Fruit fly (Drosophila melanogaster): ENCODE data around the gene hng3.
A peak's percentile ranks its signal among the peaks of the same experiment; 100 is the strongest.

hng3 gene

DNA sequence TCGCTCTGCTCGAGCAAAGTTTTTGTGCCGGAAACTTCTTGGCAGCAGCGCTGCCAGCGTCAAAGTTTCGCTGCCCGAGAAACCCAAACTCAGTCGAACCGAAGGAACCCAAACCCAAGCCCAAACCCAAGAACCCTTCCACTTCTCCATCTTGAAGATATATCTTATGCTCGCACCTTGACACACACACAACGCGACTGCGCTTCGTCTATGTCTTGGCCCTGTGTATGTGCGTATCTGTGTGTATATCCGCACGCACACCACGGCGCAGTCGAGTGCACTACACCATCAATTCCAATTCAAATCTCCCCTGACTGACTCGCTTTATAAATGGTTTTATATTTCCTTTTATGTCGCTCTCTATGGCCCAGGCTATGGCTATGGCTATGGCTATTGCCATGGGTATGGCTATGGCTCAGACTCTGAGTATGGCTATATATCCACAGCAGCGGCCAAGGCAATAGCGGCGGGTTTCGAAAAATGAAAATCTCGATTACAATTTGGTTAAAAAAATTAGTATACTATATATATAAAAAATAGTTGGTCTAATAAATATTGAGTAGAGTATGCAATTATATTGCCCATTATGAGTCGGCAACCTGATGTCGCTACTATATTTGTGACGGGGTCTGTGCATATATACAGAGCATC, 58.8 kb downstream of the hng3 start (continued):
- TF ChIP-seq CG18619 (GFP tag; optimal IDR thresholded peaks at IDR 0.05) (peak; percentile 95), Max (GFP tag; optimal IDR thresholded peaks at IDR 0.05) (peak; percentile 93), croc (GFP tag; conservative IDR thresholded peaks at IDR 0.05) (peak; percentile 95), Fer2 (tag; optimal IDR thresholded peaks at IDR 0.05) (peak; percentile 86), cas (GFP tag; IDR thresholded peaks at IDR 0.05) (0 out of 2 replicates have a peak, but pooled peaks have one; percentile 72), E2f1 (GFP tag; IDR thresholded peaks at IDR 0.05) (peak; percentile 95), CG11695 (GFP tag; IDR thresholded peaks at IDR 0.05) (peak; percentile 98), Lpt (GFP tag; optimal IDR thresholded peaks at IDR 0.05) (no peak), sr (GFP tag; IDR thresholded peaks at IDR 0.05) (peak; percentile 83), Aef1 (GFP tag; IDR thresholded peaks at IDR 0.05) (peak; percentile 93), CG30020 (tag; optimal IDR thresholded peaks at IDR 0.05) (peak; percentile 72), Elba2 (GFP tag; optimal IDR thresholded peaks at IDR 0.05) (peak; percentile 46), BEAF-32 (GFP tag; optimal IDR thresholded peaks at IDR 0.05) (peak; percentile 9), Dek (tag; optimal IDR thresholded peaks at IDR 0.05) (peak; percentile 93), Mrtf (GFP tag; IDR thresholded peaks at IDR 0.05) (peak; percentile 95), CG15073 (GFP tag; optimal IDR thresholded peaks at IDR 0.05) (peak; percentile 29), gcm (GFP tag; optimal IDR thresholded peaks at IDR 0.05) (peak; percentile 96), CrebB (tag; optimal IDR thresholded peaks at IDR 0.05) (peak; percentile 88), Side (GFP tag; optimal IDR thresholded peaks at IDR 0.05) (no peak), CG2202 (tag; optimal IDR thresholded peaks at IDR 0.05) (peak; percentile 95), gem (tag; optimal IDR thresholded peaks at IDR 0.05) (peak; percentile 97), HLH3B (GFP tag; IDR thresholded peaks at IDR 0.05) (peak; percentile 96), rib (GFP tag; IDR thresholded peaks at IDR 0.05) (peak; percentile 78), cg (GFP tag; optimal IDR thresholded peaks at IDR 0.05) (peak; percentile 84), CG10209 (GFP tag; optimal IDR thresholded peaks at IDR 0.05) (peak; percentile 96), insv (GFP tag; optimal IDR thresholded peaks at IDR 0.05) (peak in 1 of 2 experiments; percentile 47), CG1603 (tag; optimal IDR thresholded peaks at IDR 0.05) (peak; percentile 80), Hand (GFP tag; optimal IDR thresholded peaks at IDR 0.05) (peak; percentile 93), jumu (GFP tag; optimal IDR thresholded peaks at IDR 0.05) (no peak), CG4854 (GFP tag; optimal IDR thresholded peaks at IDR 0.05) (peak; percentile 81), CG11247 (GFP tag; IDR thresholded peaks at IDR 0.05) (peak; percentile 94), CG4707 (GFP tag; optimal IDR thresholded peaks at IDR 0.05) (peak; percentile 89), yki (optimal IDR thresholded peaks at IDR 0.05) (no peak), so (GFP tag; IDR thresholded peaks at IDR 0.05) (peak; percentile 96), CG18476 (GFP tag; optimal IDR thresholded peaks at IDR 0.05) (peak; percentile 88), sqz (GFP tag; optimal IDR thresholded peaks at IDR 0.05) (peak; percentile 92), eyg (GFP tag; optimal IDR thresholded peaks at IDR 0.05) (no peak), CG4360 (GFP tag; IDR thresholded peaks at IDR 0.05) (peak; percentile 88), cato (GFP tag; optimal IDR thresholded peaks at IDR 0.05; ENCODE audit: borderline replicate concordance) (peak; percentile 84), HLH54F (GFP tag; optimal IDR thresholded peaks at IDR 0.05) (peak; percentile 54), CG9727 (GFP tag; optimal IDR thresholded peaks at IDR 0.05) (peak; percentile 98), mirr (GFP tag; optimal IDR thresholded peaks at IDR 0.05) (peak; percentile 67), CG6254 (GFP tag; optimal IDR thresholded peaks at IDR 0.05) (peak; percentile 96), zf30C (GFP tag; optimal IDR thresholded peaks at IDR 0.05) (no peak), Mad (GFP tag; optimal IDR thresholded peaks at IDR 0.05) (peak; percentile 87), CG17359 (tag; optimal IDR thresholded peaks at IDR 0.05) (peak; percentile 98), crp (GFP tag; optimal IDR thresholded peaks at IDR 0.05) (peak in 1 of 2 experiments; percentile 57), CG8765 (GFP tag; IDR thresholded peaks at IDR 0.05) (peak; percentile 96), MBD-R2 (GFP tag; IDR thresholded peaks at IDR 0.05) (peak; percentile 83), CG10462 (GFP tag; optimal IDR thresholded peaks at IDR 0.05) (peak; percentile 83)

All from whole organism, embryonic.